Worm (Caenorhabditis elegans) whole organism, early embryonic: ENCODE data around the gene lec-11.

Experiments used
- B0310.2 ChIP-seq: sonication (generic microtip); optimal IDR thresholded peaks from 2 replicates; lab custom pipeline; 2016; ENCODE audit warnings: mild to moderate bottlenecking, missing genetic modification characterization, missing compliant biosample characterization
- F13C5.2 ChIP-seq: sonication (generic microtip); optimal IDR thresholded peaks from 2 replicates; lab custom pipeline; 2017; ENCODE audit warnings: mild to moderate bottlenecking, missing genetic modification characterization, inconsistent platforms, missing compliant biosample characterization
- aly-1 ChIP-seq: sonication (generic microtip); optimal IDR thresholded peaks from 2 replicates; lab custom pipeline; 2016; ENCODE audit warnings: missing genetic modification characterization, missing compliant biosample characterization
- ama-1 ChIP-seq: fragments of 150-350 bp; optimal IDR thresholded peaks from 2 replicates; lab custom pipeline; 2014
- ceh-13 ChIP-seq: fragments of 200-800 bp; sonication (Bioruptor generic); optimal IDR thresholded peaks from 2 replicates; lab custom pipeline; 2018; ENCODE audit warnings: mild to moderate bottlenecking, missing genetic modification characterization, missing compliant biosample characterization
- ceh-36 ChIP-seq: sonication (generic microtip); optimal IDR thresholded peaks from 2 replicates; lab custom pipeline; 2016; ENCODE audit warnings: missing genetic modification characterization, inconsistent platforms, missing compliant biosample characterization
- ets-7 ChIP-seq: sonication (generic microtip); optimal IDR thresholded peaks from 2 replicates; lab custom pipeline; 2016; ENCODE audit warnings: missing genotype, missing genetic modification characterization, missing compliant biosample characterization
- flt-1 ChIP-seq: fragments of 200-800 bp; sonication (Bioruptor generic); IDR thresholded peaks from 2 replicates; pipeline ENCODE4 v1.3.6; 2022; ENCODE audit warnings: missing genetic modification characterization, missing compliant biosample characterization
- hmbx-1 ChIP-seq: sonication (generic microtip); optimal IDR thresholded peaks from 2 replicates; lab custom pipeline; 2016; ENCODE audit warnings: mild to moderate bottlenecking, missing genetic modification characterization, missing compliant biosample characterization
- hmg-4 ChIP-seq: fragments of 200-800 bp; sonication (Bioruptor generic); optimal IDR thresholded peaks from 2 replicates; lab custom pipeline; 2018; ENCODE audit warnings: mild to moderate bottlenecking, missing genetic modification characterization, missing compliant biosample characterization
- hnd-1 ChIP-seq: sonication (generic microtip); optimal IDR thresholded peaks from 2 replicates; lab custom pipeline; 2016; ENCODE audit warnings: missing genetic modification characterization, missing compliant biosample characterization
- pes-1 ChIP-seq: fragments of 200-800 bp; sonication (Bioruptor generic); IDR thresholded peaks from 2 replicates; pipeline ENCODE4 v1.3.6; 2022; ENCODE audit warnings: missing genetic modification reagents, missing genetic modification characterization, missing compliant biosample characterization
- scrt-1 ChIP-seq: fragments of 200-800 bp; sonication (Bioruptor generic); IDR thresholded peaks from 2 replicates; pipeline ENCODE4 v1.3.6; 2022; ENCODE audit warnings: missing genetic modification characterization, missing compliant biosample characterization
- sea-1 ChIP-seq: fragments of 200-800 bp; sonication (Bioruptor generic); conservative IDR thresholded peaks from 2 replicates; pipeline ENCODE4 v1.3.6; 2022; ENCODE audit warnings: missing genetic modification characterization, missing compliant biosample characterization
- tbx-11 ChIP-seq: fragments of 200-800 bp; sonication (Bioruptor generic); IDR thresholded peaks from 2 replicates; pipeline ENCODE4 v1.3.6; 2022; ENCODE audit warnings: missing genetic modification characterization, missing compliant biosample characterization
- tbx-37 ChIP-seq: fragments of 200-800 bp; sonication (Bioruptor generic); conservative IDR thresholded peaks from 2 replicates; pipeline ENCODE4 v1.3.6; 2022; ENCODE audit warnings: missing genetic modification reagents, missing genetic modification characterization, missing compliant biosample characterization
- tra-4 ChIP-seq: sonication (generic microtip); optimal IDR thresholded peaks from 2 replicates; lab custom pipeline; 2017; ENCODE audit warnings: missing genetic modification characterization, missing compliant biosample characterization

Gene lec-11

ce11 chrIV:6551359-6552031 is 38.5 kb downstream of the lec-11 start:
- peak; percentile 19 for TF ChIP-seq ceh-36 (tag; lab: Kevin White, UChicago)

- TF ChIP-seq B0310.2 (tag; lab: Kevin White, UChicago) (no peak), hmbx-1 (tag; lab: Kevin White, UChicago) (no peak), flt-1 (GFP tag; lab: Robert Waterston, UW) (no peak), scrt-1 (GFP tag; lab: Robert Waterston, UW) (no peak), ceh-13 (GFP tag; lab: Kevin White, UChicago) (no peak), hmg-4 (GFP tag; lab: Kevin White, UChicago) (no peak), sea-1 (GFP tag; lab: Robert Waterston, UW) (no peak), tbx-11 (GFP tag; lab: Robert Waterston, UW) (no peak), F13C5.2 (no peak), aly-1 (tag; lab: Kevin White, UChicago) (no peak), tbx-37 (no peak), ets-7 (no peak), pes-1 (GFP tag; lab: Robert Waterston, UW) (no peak), ceh-36 (tag; lab: Kevin White, UChicago) (no peak), ama-1 (lab: Kevin White, UChicago) (no peak), hnd-1 (no peak), tra-4 (tag; lab: Kevin White, UChicago) (no peak)
These were observed 41.3 kb downstream of the lec-11 start, which contains the start of gene fan-1 for ce11 chrIV:6548609-6549008. fan-1 (plus strand) TSS chrIV:6548686.

ce11 chrIV:6547397-6547796 is 42.6 kb downstream of the lec-11 start:
- TF ChIP-seq ceh-13 (GFP tag; lab: Kevin White, UChicago) (no peak), F13C5.2 (no peak), sea-1 (GFP tag; lab: Robert Waterston, UW) (no peak), pes-1 (GFP tag; lab: Robert Waterston, UW) (no peak), hmbx-1 (tag; lab: Kevin White, UChicago) (no peak), tbx-11 (GFP tag; lab: Robert Waterston, UW) (no peak), tbx-37 (no peak), flt-1 (GFP tag; lab: Robert Waterston, UW) (no peak), aly-1 (tag; lab: Kevin White, UChicago) (no peak), hmg-4 (GFP tag; lab: Kevin White, UChicago) (no peak), hnd-1 (no peak), scrt-1 (GFP tag; lab: Robert Waterston, UW) (no peak), ama-1 (lab: Kevin White, UChicago) (no peak), tra-4 (tag; lab: Kevin White, UChicago) (no peak), ceh-36 (tag; lab: Kevin White, UChicago) (no peak), B0310.2 (tag; lab: Kevin White, UChicago) (no peak)

ce11 chrIV:6542962-6543361 is 47.0 kb downstream of the lec-11 start:
- TF ChIP-seq scrt-1 (GFP tag; lab: Robert Waterston, UW) (no peak), ceh-13 (GFP tag; lab: Kevin White, UChicago) (no peak), ets-7 (no peak), tbx-11 (GFP tag; lab: Robert Waterston, UW) (no peak), tbx-37 (no peak), flt-1 (GFP tag; lab: Robert Waterston, UW) (no peak), aly-1 (tag; lab: Kevin White, UChicago) (no peak), hmg-4 (GFP tag; lab: Kevin White, UChicago) (no peak), sea-1 (GFP tag; lab: Robert Waterston, UW) (no peak), tra-4 (tag; lab: Kevin White, UChicago) (no peak), hnd-1 (no peak), ama-1 (lab: Kevin White, UChicago) (no peak), F13C5.2 (no peak), ceh-36 (tag; lab: Kevin White, UChicago) (no peak), pes-1 (GFP tag; lab: Robert Waterston, UW) (no peak), B0310.2 (tag; lab: Kevin White, UChicago) (no peak), hmbx-1 (tag; lab: Kevin White, UChicago) (no peak)

ce11 chrIV:6541435-6541834 is 48.5 kb downstream of the lec-11 start, which contains the start of gene C01G5.25:
C01G5.25 (plus strand) TSS chrIV:6541684.
- TF ChIP-seq F13C5.2 (no peak), B0310.2 (tag; lab: Kevin White, UChicago) (no peak), hmbx-1 (tag; lab: Kevin White, UChicago) (no peak)
